Fruit fly (Drosophila melanogaster) whole organism, prepupa: ENCODE data around the gene CG34290.

Experiments used
- CG10669 ChIP-seq: fragments of 200-800 bp; sonication (Bioruptor generic); optimal IDR thresholded peaks from 3 replicates; lab custom pipeline; 2018; ENCODE audit warnings: missing biosample characterization, mild to moderate bottlenecking, missing genetic modification characterization, moderate library complexity
- CG11762 ChIP-seq: fragments of 200-800 bp; sonication (Bioruptor generic); optimal IDR thresholded peaks from 3 replicates; lab custom pipeline; 2016; ENCODE audit warnings: missing biosample characterization, missing genetic modification characterization; ENCODE audit not compliant: insufficient read depth
- CG11902 ChIP-seq: fragments of 200-800 bp; sonication (Bioruptor generic); optimal IDR thresholded peaks from 3 replicates; lab custom pipeline; 2016; ENCODE audit warnings: missing biosample characterization, missing genetic modification characterization
- CG15336 ChIP-seq: fragments of 200-800 bp; sonication (Bioruptor generic); IDR thresholded peaks from 2 replicates; pipeline ENCODE4 v1.3.6; 2022; ENCODE audit warnings: missing biosample characterization, missing genetic modification characterization
- CG1621 ChIP-seq: fragments of 200-800 bp; sonication (Bioruptor generic); optimal IDR thresholded peaks from 3 replicates; lab custom pipeline; 2018; ENCODE audit warnings: missing biosample characterization, mild to moderate bottlenecking, missing genetic modification characterization
- CG31627 ChIP-seq: fragments of 200-800 bp; sonication (Bioruptor generic); optimal IDR thresholded peaks from 3 replicates; lab custom pipeline; 2016; ENCODE audit warnings: missing biosample characterization, missing genetic modification characterization
- CG32006 ChIP-seq: fragments of 200-800 bp; sonication (Bioruptor generic); optimal IDR thresholded peaks from 3 replicates; lab custom pipeline; 2017; ENCODE audit warnings: missing biosample characterization, mild to moderate bottlenecking, missing genetic modification characterization
- CG34406 ChIP-seq: fragments of 200-800 bp; sonication (Bioruptor generic); optimal IDR thresholded peaks from 3 replicates; lab custom pipeline; 2016; ENCODE audit warnings: missing biosample characterization, missing genetic modification characterization
- CG3919 ChIP-seq: fragments of 200-800 bp; sonication (Bioruptor generic); optimal IDR thresholded peaks from 3 replicates; lab custom pipeline; 2016; ENCODE audit warnings: missing biosample characterization, missing genetic modification characterization
- CG6808 ChIP-seq: fragments of 200-800 bp; sonication (Bioruptor generic); optimal IDR thresholded peaks from 3 replicates; lab custom pipeline; 2017; ENCODE audit warnings: missing biosample characterization, missing genetic modification characterization, mild to moderate bottlenecking, moderate library complexity, missing genetic modification reagents
- CG7368 ChIP-seq: fragments of 200-800 bp; sonication (Bioruptor generic); optimal IDR thresholded peaks from 3 replicates; lab custom pipeline; 2016; ENCODE audit warnings: missing biosample characterization, missing genetic modification characterization
- CG8119 ChIP-seq: fragments of 200-800 bp; sonication (Bioruptor generic); IDR thresholded peaks from 3 replicates; pipeline ENCODE4 v1.3.6; 2022; ENCODE audit warnings: missing biosample characterization, missing genetic modification characterization
- CG8319 ChIP-seq: fragments of 200-800 bp; sonication (Bioruptor generic); optimal IDR thresholded peaks from 3 replicates; lab custom pipeline; 2016; ENCODE audit warnings: missing biosample characterization, missing genetic modification characterization
- CG8632 ChIP-seq: fragments of 200-800 bp; sonication (Bioruptor generic); optimal IDR thresholded peaks from 3 replicates; lab custom pipeline; 2016; ENCODE audit warnings: missing biosample characterization, missing genetic modification characterization
- CG9139 ChIP-seq: fragments of 200-800 bp; sonication (Bioruptor generic); optimal IDR thresholded peaks from 3 replicates; lab custom pipeline; 2017; ENCODE audit warnings: missing biosample characterization, mild to moderate bottlenecking, missing genetic modification characterization
- Eip75B ChIP-seq: fragments of 200-800 bp; sonication (Bioruptor generic); optimal IDR thresholded peaks from 3 replicates; lab custom pipeline; 2016; ENCODE audit warnings: missing biosample characterization, missing genetic modification characterization
- Eip78C ChIP-seq: fragments of 200-800 bp; sonication (Bioruptor generic); peaks from one replicate; lab custom pipeline; 2016; ENCODE audit warnings: missing biosample characterization, missing genetic modification characterization
- Eip93F ChIP-seq: fragments of 200-800 bp; sonication (Bioruptor generic); optimal IDR thresholded peaks from 2 replicates; lab custom pipeline; 2016; ENCODE audit warnings: missing biosample characterization, mild to moderate bottlenecking, missing genetic modification characterization
- Ets96B ChIP-seq: fragments of 200-800 bp; optimal IDR thresholded peaks from 2 replicates; lab custom pipeline; 2019; ENCODE audit warnings: missing biosample characterization, mild to moderate bottlenecking, missing genetic modification characterization, moderate library complexity
- Gug ChIP-seq: fragments of 200-800 bp; sonication (Bioruptor generic); IDR thresholded peaks from 2 replicates; pipeline ENCODE4 v1.3.6; 2022; ENCODE audit warnings: missing biosample characterization, missing genetic modification characterization
- Hr39 ChIP-seq: fragments of 200-800 bp; sonication (Bioruptor generic); optimal IDR thresholded peaks from 2 replicates; lab custom pipeline; 2016; ENCODE audit warnings: missing biosample characterization, missing genetic modification characterization
- Met ChIP-seq: fragments of 200-800 bp; sonication (Bioruptor generic); optimal IDR thresholded peaks from 3 replicates; lab custom pipeline; 2016; ENCODE audit warnings: missing biosample characterization, missing genetic modification characterization
- Sox14 ChIP-seq: fragments of 200-800 bp; sonication (Bioruptor generic); optimal IDR thresholded peaks from 3 replicates; lab custom pipeline; 2016; ENCODE audit warnings: missing biosample characterization, missing genetic modification characterization
- Sox15 ChIP-seq: fragments of 200-800 bp; sonication (Bioruptor generic); optimal IDR thresholded peaks from 3 replicates; lab custom pipeline; 2016; ENCODE audit warnings: missing biosample characterization, missing genetic modification characterization
- achi ChIP-seq: fragments of 200-800 bp; sonication (Bioruptor generic); optimal IDR thresholded peaks from 3 replicates; lab custom pipeline; 2016; ENCODE audit warnings: missing biosample characterization, missing genetic modification characterization
- acj6 ChIP-seq: fragments of 200-800 bp; sonication (Bioruptor generic); optimal IDR thresholded peaks from 3 replicates; lab custom pipeline; 2016; ENCODE audit warnings: missing biosample characterization, missing genetic modification characterization
- cyc ChIP-seq: fragments of 200-800 bp; sonication (Bioruptor generic); optimal IDR thresholded peaks from 3 replicates; lab custom pipeline; 2016; ENCODE audit warnings: missing biosample characterization, missing genetic modification characterization
- dac ChIP-seq: fragments of 200-800 bp; sonication (Bioruptor generic); optimal IDR thresholded peaks from 2 replicates; lab custom pipeline; 2017; ENCODE audit warnings: missing biosample characterization, mild to moderate bottlenecking, missing genetic modification characterization
- dsx ChIP-seq: fragments of 200-800 bp; optimal IDR thresholded peaks from 3 replicates; lab custom pipeline; 2019; ENCODE audit warnings: missing biosample characterization, mild to moderate bottlenecking, missing genetic modification characterization, moderate library complexity; ENCODE audit not compliant: poor library complexity, severe bottlenecking
- eg ChIP-seq: fragments of 200-800 bp; sonication (Bioruptor generic); IDR thresholded peaks from 3 replicates; pipeline ENCODE4 v1.3.6; 2022; ENCODE audit warnings: missing biosample characterization, missing genetic modification characterization
- esn ChIP-seq: fragments of 200-800 bp; sonication (Bioruptor generic); optimal IDR thresholded peaks from 2 replicates; lab custom pipeline; 2016; ENCODE audit warnings: missing biosample characterization, mild to moderate bottlenecking, missing genetic modification characterization, moderate library complexity
- fd85E ChIP-seq: fragments of 200-800 bp; sonication (Bioruptor generic); optimal IDR thresholded peaks from 3 replicates; lab custom pipeline; 2016; ENCODE audit warnings: missing biosample characterization, missing genetic modification characterization
- fkh ChIP-seq: fragments of 200-800 bp; sonication (Bioruptor generic); optimal IDR thresholded peaks from 3 replicates; lab custom pipeline; 2017; ENCODE audit warnings: missing biosample characterization, mild to moderate bottlenecking, missing genetic modification characterization, moderate library complexity
- lz ChIP-seq: fragments of 200-800 bp; sonication (Bioruptor generic); optimal IDR thresholded peaks from 3 replicates; lab custom pipeline; 2016; ENCODE audit warnings: missing biosample characterization, missing genetic modification characterization
- net ChIP-seq: fragments of 200-800 bp; sonication (Bioruptor generic); optimal IDR thresholded peaks from 3 replicates; lab custom pipeline; 2016; ENCODE audit warnings: missing biosample characterization, missing genetic modification characterization
- salr ChIP-seq, 2 experiments: fragments of 200-800 bp; sonication (Bioruptor generic); optimal IDR thresholded peaks; 3 replicates each; lab custom pipeline; 2016 to 2018; ENCODE audit warnings: missing biosample characterization in 2 of 2, missing genetic modification characterization in 2 of 2, mild to moderate bottlenecking in 1 of 2
- ss ChIP-seq, 2 experiments: fragments of 200-800 bp; sonication (Bioruptor generic); optimal IDR thresholded peaks; 2 replicates in 1 of 2; 3 replicates in 1 of 2; lab custom pipeline; 2017 to 2018; ENCODE audit warnings: mild to moderate bottlenecking in 2 of 2, missing biosample characterization in 2 of 2, missing genetic modification characterization in 2 of 2, moderate library complexity in 1 of 2
- svp ChIP-seq: fragments of 200-800 bp; sonication (Bioruptor generic); peaks from one replicate; lab custom pipeline; 2016; ENCODE audit warnings: missing biosample characterization, missing genetic modification characterization
- vri ChIP-seq: fragments of 200-800 bp; sonication (Bioruptor generic); optimal IDR thresholded peaks from 3 replicates; lab custom pipeline; 2016; ENCODE audit warnings: missing biosample characterization, mild to moderate bottlenecking, missing genetic modification characterization

The CG34290 gene

dm6 chr3R:24266786-24267579 lies 22.6 kb downstream of the CG34290 start (continued):
- peak; percentile 76 for TF ChIP-seq CG9139 (GFP tag; lab: Kevin White, UChicago)
- peak; percentile 92 for TF ChIP-seq svp
- no peak for TF ChIP-seq fkh (GFP tag; lab: Kevin White, UChicago)
- TF ChIP-seq CG32006 (GFP tag; lab: Kevin White, UChicago), result peak; percentile 92
- peak; percentile 87 for TF ChIP-seq CG8119 (GFP tag; lab: Robert Waterston, UW)
- peak; percentile 59 for TF ChIP-seq Hr39 (GFP tag; lab: Kevin White, UChicago)
- TF ChIP-seq CG34406 (GFP tag; lab: Kevin White, UChicago), result peak; percentile 88
- peak; percentile 21 for TF ChIP-seq Met (GFP tag; lab: Kevin White, UChicago)
- TF ChIP-seq Eip75B (GFP tag; lab: Kevin White, UChicago), result peak; percentile 87
- TF ChIP-seq CG1621 (tag; lab: Kevin White, UChicago), result peak; percentile 79
- TF ChIP-seq, all 60 proteins: peak for 56

dm6 chr3R:24264414-24265363 lies 24.9 kb downstream of the CG34290 start:
- TF ChIP-seq CG6808 (GFP tag; lab: Kevin White, UChicago) (no peak), cyc (no peak), lz (GFP tag; lab: Kevin White, UChicago) (no peak), Sox15 (no peak), vri (GFP tag; lab: Kevin White, UChicago) (peak; percentile 27), CG15336 (0 out of 2 replicates have a peak, but pooled peaks have one; percentile 0), svp (peak; percentile 63), Eip78C (peak; percentile 69), dsx (GFP tag; lab: Kevin White, UChicago) (peak; percentile 12), CG31627 (no peak), CG11762 (GFP tag; lab: Kevin White, UChicago) (no peak), fkh (GFP tag; lab: Kevin White, UChicago) (peak; percentile 59), CG3919 (GFP tag; lab: Kevin White, UChicago) (peak; percentile 4)

- TF ChIP-seq fkh (GFP tag; lab: Kevin White, UChicago), result no peak
- no peak for TF ChIP-seq Sox14
- no peak for TF ChIP-seq Eip93F (GFP tag; lab: Kevin White, UChicago)
- TF ChIP-seq CG9139 (GFP tag; lab: Kevin White, UChicago), result no peak
- TF ChIP-seq eg, result 0 out of 3 replicates have a peak, but pooled peaks have one; percentile 28
- no peak for TF ChIP-seq CG8119 (GFP tag; lab: Robert Waterston, UW)
- TF ChIP-seq Hr39 (GFP tag; lab: Kevin White, UChicago), result peak; percentile 7
- no peak for TF ChIP-seq CG3919 (GFP tag; lab: Kevin White, UChicago)
- TF ChIP-seq CG34406 (GFP tag; lab: Kevin White, UChicago), result no peak
- no peak for TF ChIP-seq CG1621 (tag; lab: Kevin White, UChicago)
- no peak for TF ChIP-seq ss (GFP tag; optimal IDR thresholded peaks at IDR 0.05; lab: Kevin White, UChicago)
- peak; percentile 6 for TF ChIP-seq achi (GFP tag; lab: Kevin White, UChicago)
- peak; percentile 41 for TF ChIP-seq Ets96B
- TF ChIP-seq CG11902 (GFP tag; lab: Kevin White, UChicago), result no peak
- TF ChIP-seq net (GFP tag; lab: Kevin White, UChicago), result no peak
- no peak for TF ChIP-seq acj6 (GFP tag; lab: Kevin White, UChicago)
- TF ChIP-seq esn, result peak; percentile 35
- TF ChIP-seq fd85E, result no peak
- TF ChIP-seq dsx (GFP tag; lab: Kevin White, UChicago), result no peak
- TF ChIP-seq CG8632 (GFP tag; lab: Kevin White, UChicago), result no peak
- TF ChIP-seq Gug (GFP tag; lab: Robert Waterston, UW), result no peak
- peak; percentile 34 for TF ChIP-seq CG10669
- TF ChIP-seq CG7368, result no peak
- no peak for TF ChIP-seq Sox15
- TF ChIP-seq salr (GFP tag; optimal IDR thresholded peaks at IDR 0.05; lab: Kevin White, UChicago), result peak in 1 of 2 experiments; percentile 13
- TF ChIP-seq CG8319 (GFP tag; lab: Kevin White, UChicago), result no peak
- TF ChIP-seq Eip75B (GFP tag; lab: Kevin White, UChicago), result peak; percentile 22
- TF ChIP-seq CG32006 (GFP tag; lab: Kevin White, UChicago), result peak; percentile 34
- TF ChIP-seq CG31627, result peak; percentile 26
- TF ChIP-seq dac (GFP tag; lab: Kevin White, UChicago), result peak; percentile 27
Measured at dm6 chr3R:24263588-24264413, 25.8 kb downstream of the CG34290 start.
